Worm (Caenorhabditis elegans) whole organism, L2 larva: ENCODE measurements around the gene hgrs-1.

ENCODE experiments used
- C34F6.9 ChIP-seq: fragments of 150-350 bp; optimal IDR thresholded peaks from 2 replicates; lab custom pipeline; 2014; ENCODE audit warnings: missing biosample characterization, missing genetic modification characterization
- F13H6.1 ChIP-seq: sonication (generic microtip); optimal IDR thresholded peaks from 2 replicates; lab custom pipeline; 2016; ENCODE audit warnings: missing genetic modification characterization, missing compliant biosample characterization
- R02D3.7 ChIP-seq: fragments of 150-350 bp; optimal IDR thresholded peaks from 2 replicates; lab custom pipeline; 2014; ENCODE audit warnings: missing biosample characterization, missing genetic modification characterization
- Y55F3AM.14 ChIP-seq: fragments of 200-800 bp; sonication (Bioruptor generic); optimal IDR thresholded peaks from 2 replicates; lab custom pipeline; 2018; ENCODE audit warnings: mild to moderate bottlenecking, missing genetic modification characterization, missing compliant biosample characterization
- ZK546.5 ChIP-seq: sonication (generic microtip); optimal IDR thresholded peaks from 2 replicates; lab custom pipeline; 2017; ENCODE audit warnings: missing biosample characterization, missing genetic modification characterization
- alr-1 ChIP-seq: fragments of 150-350 bp; optimal IDR thresholded peaks from 2 replicates; lab custom pipeline; 2014; ENCODE audit warnings: missing biosample characterization, missing genetic modification characterization
- ama-1 ChIP-seq: fragments of 150-350 bp; optimal IDR thresholded peaks from 2 replicates; lab custom pipeline; 2018; ENCODE audit warnings: inconsistent platforms
- crh-2 ChIP-seq: sonication (generic microtip); optimal IDR thresholded peaks from 2 replicates; lab custom pipeline; 2017; ENCODE audit warnings: missing biosample characterization, missing genetic modification characterization
- dmd-4 ChIP-seq: sonication (generic microtip); optimal IDR thresholded peaks from 2 replicates; lab custom pipeline; 2017; ENCODE audit warnings: missing biosample characterization, missing genetic modification characterization
- elt-3 ChIP-seq: sonication (generic microtip); optimal IDR thresholded peaks from 2 replicates; lab custom pipeline; 2017; ENCODE audit warnings: missing biosample characterization, missing genetic modification characterization
- fos-1 ChIP-seq: fragments of 150-350 bp; optimal IDR thresholded peaks from 2 replicates; lab custom pipeline; 2014; ENCODE audit warnings: missing biosample characterization, missing genetic modification characterization
- gmeb-1 ChIP-seq: fragments of 150-350 bp; optimal IDR thresholded peaks from 2 replicates; lab custom pipeline; 2014; ENCODE audit warnings: missing biosample characterization, missing genetic modification characterization
- lin-11 ChIP-seq: fragments of 150-350 bp; sonication (generic microtip); optimal IDR thresholded peaks from 2 replicates; lab custom pipeline; 2014; ENCODE audit warnings: missing biosample characterization, missing genetic modification characterization, inconsistent platforms, mixed read lengths
- lin-13 ChIP-seq: fragments of 150-350 bp; optimal IDR thresholded peaks from 2 replicates; lab custom pipeline; 2014; ENCODE audit warnings: missing biosample characterization, missing genetic modification reagents, missing genetic modification characterization
- mbf-1 ChIP-seq: sonication (generic microtip); optimal IDR thresholded peaks from 2 replicates; lab custom pipeline; 2017; ENCODE audit warnings: missing biosample characterization, missing genetic modification characterization
- mdl-1 ChIP-seq, 2 experiments: fragments of 150-350 bp in 1 of 2; sonication (generic microtip) in 1 of 2; optimal IDR thresholded peaks; 2 replicates each; lab custom pipeline; 2017; ENCODE audit warnings: missing biosample characterization in 2 of 2, missing genetic modification characterization in 2 of 2
- nhr-10 ChIP-seq: sonication (generic microtip); optimal IDR thresholded peaks from 2 replicates; lab custom pipeline; 2017; ENCODE audit warnings: missing biosample characterization, missing genetic modification characterization
- nhr-11 ChIP-seq: fragments of 150-350 bp; optimal IDR thresholded peaks from 2 replicates; lab custom pipeline; 2014; ENCODE audit warnings: missing biosample characterization, missing genetic modification characterization
- nhr-12 ChIP-seq: fragments of 150-350 bp; optimal IDR thresholded peaks from 2 replicates; lab custom pipeline; 2014; ENCODE audit warnings: missing biosample characterization, missing genetic modification characterization
- nhr-129 ChIP-seq: fragments of 150-350 bp; optimal IDR thresholded peaks from 2 replicates; lab custom pipeline; 2014; ENCODE audit warnings: missing biosample characterization, missing genetic modification characterization
- nhr-21 ChIP-seq: fragments of 150-350 bp; optimal IDR thresholded peaks from 2 replicates; lab custom pipeline; 2014; ENCODE audit warnings: missing biosample characterization, missing genetic modification characterization
- nhr-25 ChIP-seq: fragments of 150-350 bp; sonication (generic microtip); optimal IDR thresholded peaks from 3 replicates; lab custom pipeline; 2014; ENCODE audit warnings: missing biosample characterization, missing genetic modification characterization
- nhr-6 ChIP-seq: fragments of 150-350 bp; optimal IDR thresholded peaks from 2 replicates; lab custom pipeline; 2014; ENCODE audit warnings: missing biosample characterization, missing genetic modification characterization
- nhr-77 ChIP-seq: fragments of 150-350 bp; optimal IDR thresholded peaks from 2 replicates; lab custom pipeline; 2014; ENCODE audit warnings: missing biosample characterization, missing genetic modification characterization
- peb-1 ChIP-seq: fragments of 150-350 bp; optimal IDR thresholded peaks from 2 replicates; lab custom pipeline; 2014; ENCODE audit warnings: missing biosample characterization, missing genetic modification characterization
- sem-4 ChIP-seq: fragments of 150-350 bp; optimal IDR thresholded peaks from 2 replicates; lab custom pipeline; 2014; ENCODE audit warnings: missing biosample characterization, missing genetic modification reagents, missing genetic modification characterization
- skn-1 ChIP-seq: sonication (generic microtip); optimal IDR thresholded peaks from 2 replicates; lab custom pipeline; 2017; ENCODE audit warnings: missing biosample characterization, missing genetic modification characterization
- sma-3 ChIP-seq: sonication (generic microtip); optimal IDR thresholded peaks from 2 replicates; lab custom pipeline; 2016; ENCODE audit warnings: missing genetic modification reagents, missing genetic modification characterization, missing compliant biosample characterization
- sma-9 ChIP-seq, 2 experiments: fragments of 150-350 bp in 1 of 2; sonication (generic microtip) in 1 of 2; optimal IDR thresholded peaks; 2 replicates each; lab custom pipeline; 2014 to 2016; ENCODE audit warnings: missing genetic modification characterization in 2 of 2, mild to moderate bottlenecking in 1 of 2, missing biosample characterization in 1 of 2, missing compliant biosample characterization in 1 of 2, missing genetic modification reagents in 1 of 2, moderate library complexity in 1 of 2
- snpc-4 ChIP-seq: fragments of 150-350 bp; optimal IDR thresholded peaks from 2 replicates; lab custom pipeline; 2014; ENCODE audit warnings: missing biosample characterization, missing genetic modification characterization
- unc-39 ChIP-seq: fragments of 150-350 bp; optimal IDR thresholded peaks from 2 replicates; lab custom pipeline; 2014; ENCODE audit warnings: missing biosample characterization, missing genetic modification characterization
- unc-62 ChIP-seq: fragments of 150-350 bp; optimal IDR thresholded peaks from 2 replicates; lab custom pipeline; 2014; ENCODE audit warnings: missing biosample characterization, missing genetic modification reagents, missing genetic modification characterization
- zag-1 ChIP-seq: fragments of 150-350 bp; optimal IDR thresholded peaks from 2 replicates; lab custom pipeline; 2014; ENCODE audit warnings: missing biosample characterization, missing genetic modification characterization
- ztf-1 ChIP-seq: fragments of 200-800 bp; sonication (Bioruptor generic); conservative IDR thresholded peaks from 2 replicates; pipeline ENCODE4 v1.3.6; 2022; ENCODE audit warnings: missing genetic modification characterization, missing compliant biosample characterization
- ztf-11 ChIP-seq: sonication (generic microtip); optimal IDR thresholded peaks from 2 replicates; lab custom pipeline; 2017; ENCODE audit warnings: missing biosample characterization, missing genetic modification characterization
- ztf-4 ChIP-seq: fragments of 150-350 bp; optimal IDR thresholded peaks from 2 replicates; lab custom pipeline; 2014; ENCODE audit warnings: missing biosample characterization, missing genetic modification characterization

hgrs-1 gene

ce11 chrIV:8225357-8225756 is 19.5 kb upstream of the hgrs-1 start, which contains the start of gene serp-1.2:
Gene serp-1.2, plus strand, starts transcription at chrIV:8225674.
- TF ChIP-seq ama-1: peak; percentile 39
- peak; percentile 36 for TF ChIP-seq nhr-129
- TF ChIP-seq sma-9 (GFP tag; optimal IDR thresholded peaks at IDR 0.05; lab: Kevin White, UChicago): peak; percentile 44
- TF ChIP-seq sma-9 (tag; optimal IDR thresholded peaks at IDR 0.05; lab: Kevin White, UChicago): no peak
- no peak for TF ChIP-seq sma-3 (GFP tag; lab: Kevin White, UChicago)
- no peak for TF ChIP-seq nhr-77 (tag; lab: Kevin White, UChicago)
- TF ChIP-seq fos-1 (tag; lab: Kevin White, UChicago): peak; percentile 28
- TF ChIP-seq lin-13 (GFP tag; lab: Kevin White, UChicago): peak; percentile 12
- peak in 1 of 2 experiments; percentile 29 for TF ChIP-seq mdl-1 (tag; optimal IDR thresholded peaks at IDR 0.05; lab: Kevin White, UChicago)
- TF ChIP-seq crh-2 (tag; lab: Kevin White, UChicago): peak; percentile 52
- peak; percentile 59 for TF ChIP-seq C34F6.9 (tag; lab: Kevin White, UChicago)

DNA sequence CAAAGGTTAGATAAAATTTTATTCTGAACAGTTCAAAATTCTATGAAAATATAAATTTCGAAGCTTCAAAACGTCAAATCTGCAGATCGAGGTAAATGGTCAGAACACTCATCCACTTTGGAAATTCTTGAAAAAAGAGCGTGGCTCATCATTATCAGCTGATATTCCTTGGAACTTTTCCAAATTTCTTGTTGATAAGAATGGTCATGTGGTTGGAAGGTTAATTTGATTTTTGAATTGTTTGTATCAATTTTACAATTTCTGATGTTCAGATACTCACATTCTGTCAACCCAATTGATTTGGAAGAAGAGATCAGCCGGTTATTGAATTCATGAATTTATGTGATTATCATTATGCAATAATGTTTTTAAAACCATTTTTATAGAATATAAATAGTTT is 17.2 kb upstream of the hgrs-1 start:
- TF ChIP-seq sma-9 (GFP tag; optimal IDR thresholded peaks at IDR 0.05; lab: Kevin White, UChicago): no peak
- TF ChIP-seq sma-9 (tag; optimal IDR thresholded peaks at IDR 0.05; lab: Kevin White, UChicago): no peak
- no peak for TF ChIP-seq fos-1 (tag; lab: Kevin White, UChicago)
- no peak for TF ChIP-seq skn-1 (tag; lab: Kevin White, UChicago)
- TF ChIP-seq ztf-1 (GFP tag; lab: Robert Waterston, UW): no peak
- no peak for TF ChIP-seq R02D3.7 (tag; lab: Kevin White, UChicago)
- no peak for TF ChIP-seq snpc-4 (tag; lab: Kevin White, UChicago)
- TF ChIP-seq, all 48 proteins: peak for 0

- TF ChIP-seq zag-1 (tag; lab: Kevin White, UChicago): no peak
- no peak for TF ChIP-seq nhr-25 (tag; lab: Kevin White, UChicago)
- no peak for TF ChIP-seq alr-1 (tag; lab: Kevin White, UChicago)
- TF ChIP-seq unc-62 (GFP tag; lab: Kevin White, UChicago): no peak
- no peak for TF ChIP-seq F13H6.1 (tag; lab: Kevin White, UChicago)
- TF ChIP-seq nhr-12 (tag; lab: Kevin White, UChicago): no peak
- no peak for TF ChIP-seq nhr-77 (tag; lab: Kevin White, UChicago)
- TF ChIP-seq mbf-1: no peak
- no peak for TF ChIP-seq ztf-11 (tag; lab: Kevin White, UChicago)
- TF ChIP-seq mdl-1 (tag; optimal IDR thresholded peaks at IDR 0.05; lab: Kevin White, UChicago): no peak
- TF ChIP-seq nhr-21 (tag; lab: Kevin White, UChicago): no peak
- TF ChIP-seq nhr-11: no peak
- TF ChIP-seq sem-4: no peak
- TF ChIP-seq, all 48 proteins: peak for 0
These were observed 16.1 kb upstream of the hgrs-1 start, which contains the start of gene gpx-6 for ce11 chrIV:8221946-8222345. Gene gpx-6, plus strand, starts transcription at chrIV:8222202.

DNA sequence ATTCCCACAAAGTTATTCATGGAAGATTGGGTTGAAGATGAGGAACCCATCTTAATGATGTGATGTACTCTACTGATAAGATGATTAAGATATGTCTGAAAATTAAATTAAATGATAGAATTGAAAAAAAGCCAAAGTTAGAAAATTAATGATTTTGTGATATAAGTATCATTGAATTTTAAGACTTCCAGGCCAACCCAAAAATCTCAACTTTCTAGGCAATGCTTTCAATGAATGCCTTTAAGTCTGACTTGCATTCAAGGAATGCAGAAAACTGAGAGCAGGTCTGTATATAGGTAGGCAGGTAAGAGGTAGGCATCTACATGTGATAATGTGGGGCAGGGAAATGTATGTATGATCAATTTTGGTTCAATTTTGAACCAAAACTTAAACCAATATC is 14.1 kb upstream of the hgrs-1 start, which contains the start of gene ocr-2:
Gene ocr-2 (minus strand): TSS at position 101 of the 400 bp plus-strand sequence.
- TF ChIP-seq C34F6.9 (tag; lab: Kevin White, UChicago) (no peak), nhr-11 (no peak), ztf-4 (tag; lab: Kevin White, UChicago) (no peak), nhr-6 (tag; lab: Kevin White, UChicago) (no peak), alr-1 (tag; lab: Kevin White, UChicago) (no peak), lin-13 (GFP tag; lab: Kevin White, UChicago) (no peak), F13H6.1 (tag; lab: Kevin White, UChicago) (no peak), elt-3 (tag; lab: Kevin White, UChicago) (no peak), lin-11 (no peak), mdl-1 (tag; optimal IDR thresholded peaks at IDR 0.05; lab: Kevin White, UChicago) (no peak), ZK546.5 (no peak), unc-39 (tag; lab: Kevin White, UChicago) (no peak), gmeb-1 (no peak), snpc-4 (tag; lab: Kevin White, UChicago) (no peak), R02D3.7 (tag; lab: Kevin White, UChicago) (no peak), Y55F3AM.14 (GFP tag; lab: Kevin White, UChicago) (no peak)

DNA sequence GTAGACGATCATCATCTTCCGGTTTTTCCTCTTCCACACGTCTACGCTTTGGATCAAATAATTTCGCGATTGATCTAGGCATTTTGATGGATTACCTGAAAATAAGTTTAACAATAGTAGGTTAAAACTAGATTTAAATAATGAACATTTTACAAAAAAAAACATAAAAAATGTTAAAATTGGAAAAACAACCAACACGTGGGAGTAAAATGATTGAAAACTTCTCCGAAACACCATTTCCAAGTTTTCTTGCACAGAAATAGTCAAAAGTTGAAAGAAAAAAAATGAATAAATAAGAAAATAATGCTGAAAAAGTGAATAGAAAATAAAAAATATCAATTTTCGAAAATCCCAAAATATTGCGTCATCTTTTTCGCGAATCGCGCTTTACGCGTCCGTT is 5.9 kb upstream of the hgrs-1 start, which contains the start of gene C07G1.7:
Gene C07G1.7 (minus strand): TSS at position 101 of the 400 bp plus-strand sequence.
- TF ChIP-seq zag-1 (tag; lab: Kevin White, UChicago) (no peak), lin-11 (no peak), ama-1 (no peak), lin-13 (GFP tag; lab: Kevin White, UChicago) (no peak), sem-4 (no peak), nhr-10 (tag; lab: Kevin White, UChicago) (no peak), snpc-4 (tag; lab: Kevin White, UChicago) (no peak), dmd-4 (no peak), nhr-21 (tag; lab: Kevin White, UChicago) (no peak), peb-1 (no peak), gmeb-1 (no peak), skn-1 (tag; lab: Kevin White, UChicago) (no peak), unc-62 (GFP tag; lab: Kevin White, UChicago) (no peak)
